Fruit fly (Drosophila melanogaster) whole organism, adult: Measurements from ENCODE around the gene Nepl12.

Experiments
- CG12768 ChIP-seq: fragments of 200-800 bp; sonication (Bioruptor generic); optimal IDR thresholded peaks from 2 replicates; lab custom pipeline; 2017; ENCODE audit warnings: missing biosample characterization, missing genetic modification characterization, mild to moderate bottlenecking, moderate library complexity, missing genetic modification reagents
- CG14711 ChIP-seq: fragments of 200-800 bp; sonication (Bioruptor generic); optimal IDR thresholded peaks from 2 replicates; lab custom pipeline; 2018; ENCODE audit warnings: missing biosample characterization, mild to moderate bottlenecking, missing genetic modification characterization, moderate library complexity

- TF ChIP-seq CG12768 (GFP tag; lab: Kevin White, UChicago) (no peak), CG14711 (tag; lab: Kevin White, UChicago) (no peak)
Observed at dm6 chr3R:9683064-9683682, 7.8 kb downstream of the Nepl12 start.
